Worm (Caenorhabditis elegans): Measurements from ENCODE around the gene pgp-4.

pgp-4 gene

ce11 chrX:11357516-11357915 is at the start of gene pgp-4:
Gene pgp-4, plus strand, starts transcription at chrX:11357816.
- TF ChIP-seq mab-5 (tag; optimal IDR thresholded peaks at IDR 0.05) = no peak
- no peak for TF ChIP-seq unc-120 (tag; optimal IDR thresholded peaks at IDR 0.05; ENCODE audit: poor library complexity, severe bottlenecking)
- no peak for TF ChIP-seq hlh-1 (tag; optimal IDR thresholded peaks at IDR 0.05)
- TF ChIP-seq ces-1 (GFP tag; optimal IDR thresholded peaks at IDR 0.05) = no peak
- TF ChIP-seq sptf-1 (tag; optimal IDR thresholded peaks at IDR 0.05) = no peak
- TF ChIP-seq pha-4 (tag; optimal IDR thresholded peaks at IDR 0.05) = no peak
- no peak for TF ChIP-seq unc-39 (tag; optimal IDR thresholded peaks at IDR 0.05)
- TF ChIP-seq tbx-8 (GFP tag; optimal IDR thresholded peaks at IDR 0.05) = no peak
- no peak for TF ChIP-seq lin-13 (tag; optimal IDR thresholded peaks at IDR 0.05)
- TF ChIP-seq cnd-1 (tag; optimal IDR thresholded peaks at IDR 0.05) = no peak
- TF ChIP-seq ceh-83 (GFP tag; optimal IDR thresholded peaks at IDR 0.05) = no peak
- TF ChIP-seq nhr-12 (tag; optimal IDR thresholded peaks at IDR 0.05) = no peak
- TF ChIP-seq zip-8 (tag; optimal IDR thresholded peaks at IDR 0.05) = no peak
- no peak for TF ChIP-seq lsy-2 (tag; optimal IDR thresholded peaks at IDR 0.05)
- no peak for TF ChIP-seq ztf-11 (tag; optimal IDR thresholded peaks at IDR 0.05)
- no peak for TF ChIP-seq nhr-2 (tag; optimal IDR thresholded peaks at IDR 0.05)
- no peak for TF ChIP-seq ham-2 (GFP tag; optimal IDR thresholded peaks at IDR 0.05)

- TF ChIP-seq flh-1 (GFP tag; optimal IDR thresholded peaks at IDR 0.05) (no peak), nhr-237 (tag; optimal IDR thresholded peaks at IDR 0.05) (no peak), cnd-1 (tag; optimal IDR thresholded peaks at IDR 0.05) (no peak), ham-2 (GFP tag; optimal IDR thresholded peaks at IDR 0.05) (no peak), ceh-83 (GFP tag; optimal IDR thresholded peaks at IDR 0.05) (no peak), unc-39 (tag; optimal IDR thresholded peaks at IDR 0.05) (no peak), nhr-76 (tag; optimal IDR thresholded peaks at IDR 0.05) (no peak), sptf-1 (tag; optimal IDR thresholded peaks at IDR 0.05) (no peak), lin-13 (tag; optimal IDR thresholded peaks at IDR 0.05) (no peak), zip-8 (tag; optimal IDR thresholded peaks at IDR 0.05) (no peak), bed-3 (GFP tag; optimal IDR thresholded peaks at IDR 0.05) (no peak), mep-1 (tag; optimal IDR thresholded peaks at IDR 0.05) (no peak), elt-3 (tag; optimal IDR thresholded peaks at IDR 0.05) (no peak), ztf-11 (tag; optimal IDR thresholded peaks at IDR 0.05) (no peak), M03D4.4 (tag; optimal IDR thresholded peaks at IDR 0.05) (no peak), nhr-28 (tag; optimal IDR thresholded peaks at IDR 0.05) (no peak), ceh-39 (tag; optimal IDR thresholded peaks at IDR 0.05) (no peak), blmp-1 (tag; optimal IDR thresholded peaks at IDR 0.05) (no peak), lsy-2 (tag; optimal IDR thresholded peaks at IDR 0.05) (no peak), snpc-4 (tag; optimal IDR thresholded peaks at IDR 0.05) (no peak)
Measured at ce11 chrX:11310285-11310838, 47.3 kb upstream of the pgp-4 start, which contains the start of gene F08G12.5. Gene F08G12.5, minus strand, starts transcription at chrX:11310285.

- TF ChIP-seq lin-32 (GFP tag; optimal IDR thresholded peaks at IDR 0.05) (no peak), blmp-1 (tag; optimal IDR thresholded peaks at IDR 0.05) (no peak), ham-2 (GFP tag; optimal IDR thresholded peaks at IDR 0.05) (no peak), unc-120 (tag; optimal IDR thresholded peaks at IDR 0.05; ENCODE audit: poor library complexity, severe bottlenecking) (no peak), nhr-2 (tag; optimal IDR thresholded peaks at IDR 0.05) (no peak), lin-13 (tag; optimal IDR thresholded peaks at IDR 0.05) (no peak), cnd-1 (tag; optimal IDR thresholded peaks at IDR 0.05) (no peak), nhr-76 (tag; optimal IDR thresholded peaks at IDR 0.05) (no peak)
Measured at ce11 chrX:11315392-11315791, 42.2 kb upstream of the pgp-4 start, which contains the start of gene F08G12.11. Gene F08G12.11, minus strand, starts transcription at chrX:11315572.

DNA sequence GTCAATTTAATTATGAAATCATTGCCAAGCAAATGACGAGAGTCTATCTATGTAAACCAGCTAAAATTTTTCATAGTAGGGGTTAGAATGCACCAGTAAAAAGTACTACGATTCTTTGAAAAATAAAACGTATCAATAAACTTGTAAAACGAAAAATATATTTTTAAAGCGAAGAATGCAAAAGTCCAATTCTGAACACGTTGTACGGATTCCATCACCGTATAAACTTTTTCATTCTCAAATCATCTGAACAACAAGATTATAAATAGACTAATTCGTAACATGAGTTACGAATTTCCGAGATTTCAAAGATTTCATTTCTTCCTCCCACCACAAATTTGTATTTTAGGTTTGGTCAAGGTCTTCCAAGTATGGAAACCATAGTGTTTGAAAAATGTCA is 40.9 kb upstream of the pgp-4 start, which contains the start of gene nlp-57:
TSS of gene nlp-57 (plus strand) at position 301 of the 400 bp plus-strand sequence.
- TF ChIP-seq mep-1 (tag; optimal IDR thresholded peaks at IDR 0.05) (no peak), tbx-8 (GFP tag; optimal IDR thresholded peaks at IDR 0.05) (no peak), blmp-1 (tag; optimal IDR thresholded peaks at IDR 0.05) (no peak), lin-13 (tag; optimal IDR thresholded peaks at IDR 0.05) (no peak), elt-3 (tag; optimal IDR thresholded peaks at IDR 0.05) (no peak), zip-8 (tag; optimal IDR thresholded peaks at IDR 0.05) (no peak), lsy-2 (tag; optimal IDR thresholded peaks at IDR 0.05) (no peak), ham-2 (GFP tag; optimal IDR thresholded peaks at IDR 0.05) (no peak), sptf-1 (tag; optimal IDR thresholded peaks at IDR 0.05) (no peak), M03D4.4 (tag; optimal IDR thresholded peaks at IDR 0.05) (no peak), ceh-43 (GFP tag; optimal IDR thresholded peaks at IDR 0.05) (no peak), ces-1 (GFP tag; optimal IDR thresholded peaks at IDR 0.05) (no peak), ceh-83 (GFP tag; optimal IDR thresholded peaks at IDR 0.05) (no peak), nhr-28 (tag; optimal IDR thresholded peaks at IDR 0.05) (no peak)

DNA sequence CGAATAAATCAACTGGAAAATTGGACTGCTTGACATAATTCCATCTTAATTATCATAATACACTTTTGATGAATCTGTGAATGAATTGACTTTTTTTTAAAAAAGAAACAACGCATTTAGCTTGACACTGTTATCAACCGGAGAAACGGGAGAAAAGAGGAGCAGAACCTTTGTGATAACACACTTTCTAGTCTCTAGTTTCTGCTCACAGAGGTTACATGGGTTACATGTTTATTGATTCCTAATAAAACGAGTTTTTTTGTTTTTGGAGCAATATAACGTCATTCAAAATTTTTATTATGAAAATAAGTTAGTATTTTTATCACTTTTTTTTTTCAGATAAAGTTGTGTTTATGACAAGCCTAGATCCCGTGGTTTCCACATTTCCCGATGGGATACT is 39.7 kb upstream of the pgp-4 start, which contains the start of gene hizr-1:
TSS of gene hizr-1 (plus strand) at position 340 of the 400 bp plus-strand sequence.
- no peak for TF ChIP-seq nhr-28 (tag; optimal IDR thresholded peaks at IDR 0.05)
- TF ChIP-seq hlh-1 (tag; optimal IDR thresholded peaks at IDR 0.05) = no peak
- TF ChIP-seq pha-4 (tag; optimal IDR thresholded peaks at IDR 0.05) = no peak
- no peak for TF ChIP-seq mls-2 (tag; optimal IDR thresholded peaks at IDR 0.05)
- TF ChIP-seq blmp-1 (tag; optimal IDR thresholded peaks at IDR 0.05) = no peak
- no peak for TF ChIP-seq ham-2 (GFP tag; optimal IDR thresholded peaks at IDR 0.05)
- TF ChIP-seq sptf-1 (tag; optimal IDR thresholded peaks at IDR 0.05) = no peak
- no peak for TF ChIP-seq ceh-43 (GFP tag; optimal IDR thresholded peaks at IDR 0.05)
- no peak for TF ChIP-seq nhr-12 (tag; optimal IDR thresholded peaks at IDR 0.05)
- TF ChIP-seq nhr-237 (tag; optimal IDR thresholded peaks at IDR 0.05) = no peak
- TF ChIP-seq unc-120 (tag; optimal IDR thresholded peaks at IDR 0.05; ENCODE audit: poor library complexity, severe bottlenecking) = no peak
- no peak for TF ChIP-seq mep-1 (tag; optimal IDR thresholded peaks at IDR 0.05)
- TF ChIP-seq sem-2 (GFP tag; optimal IDR thresholded peaks at IDR 0.05) = no peak

All from whole organism, mixed stage, embryonic.